Fruit fly (Drosophila melanogaster) whole organism, wandering third instar larva: Measurements from ENCODE around the gene Cys.

Experiments
- Abd-B ChIP-seq: fragments of >200 bp; optimal IDR thresholded peaks from 2 replicates; lab custom pipeline; 2017; ENCODE audit warnings: missing biosample characterization, missing genetic modification characterization
- CG32264 ChIP-seq: fragments of 200-800 bp; sonication (Bioruptor generic); optimal IDR thresholded peaks from 2 replicates; lab custom pipeline; 2016; ENCODE audit warnings: missing biosample characterization, missing genetic modification characterization
- CG9705 ChIP-seq: fragments of 200-800 bp; sonication (Bioruptor generic); optimal IDR thresholded peaks from 2 replicates; lab custom pipeline; 2018; ENCODE audit warnings: missing biosample characterization, mild to moderate bottlenecking, missing genetic modification characterization
- CrebA ChIP-seq: fragments of 200-800 bp; sonication (Bioruptor generic); optimal IDR thresholded peaks from 2 replicates; lab custom pipeline; 2016; ENCODE audit warnings: missing biosample characterization, mild to moderate bottlenecking, missing genetic modification characterization, borderline replicate concordance
- Dfd ChIP-seq: fragments of >200 bp; optimal IDR thresholded peaks from 2 replicates; lab custom pipeline; 2017; ENCODE audit warnings: missing biosample characterization, missing genetic modification characterization
- Dif ChIP-seq: fragments of 200-275, 200-300 bp; sonication (Bioruptor generic); optimal IDR thresholded peaks from 2 replicates; lab custom pipeline; 2018; ENCODE audit warnings: missing biosample characterization, missing genetic modification characterization; ENCODE audit not compliant: partially characterized antibody
- GATAd ChIP-seq: sonication (Bioruptor generic); optimal IDR thresholded peaks from 2 replicates; lab custom pipeline; 2016; ENCODE audit warnings: missing biosample characterization, missing genetic modification characterization
- HLH106 ChIP-seq: fragments of 200-800 bp; optimal IDR thresholded peaks from 3 replicates; lab custom pipeline; 2019; ENCODE audit warnings: missing biosample characterization, mild to moderate bottlenecking, missing genetic modification characterization, moderate library complexity
- Hnf4 ChIP-seq: fragments of 200-800 bp; sonication (Bioruptor generic); optimal IDR thresholded peaks from 2 replicates; lab custom pipeline; 2016; ENCODE audit warnings: missing biosample characterization, mild to moderate bottlenecking, missing genetic modification characterization
- Hr78 ChIP-seq: fragments of >200 bp; optimal IDR thresholded peaks from 2 replicates; lab custom pipeline; 2017; ENCODE audit warnings: missing biosample characterization, missing genetic modification characterization
- Hr83 ChIP-seq: fragments of 200-300 bp; sonication (Bioruptor generic); optimal IDR thresholded peaks from 2 replicates; lab custom pipeline; 2016; ENCODE audit warnings: missing biosample characterization, mild to moderate bottlenecking, missing genetic modification characterization, moderate library complexity; ENCODE audit not compliant: poor library complexity, severe bottlenecking
- Jra ChIP-seq: sonication (Bioruptor generic); optimal IDR thresholded peaks from 2 replicates; lab custom pipeline; 2016; ENCODE audit warnings: missing biosample characterization, missing genetic modification characterization
- Mio ChIP-seq: sonication (Bioruptor generic); optimal IDR thresholded peaks from 2 replicates; lab custom pipeline; 2016; ENCODE audit warnings: missing biosample characterization, missing genetic modification characterization
- Myc ChIP-seq: fragments of >200 bp; optimal IDR thresholded peaks from 2 replicates; lab custom pipeline; 2017
- N ChIP-seq: fragments of >200 bp; optimal IDR thresholded peaks from 2 replicates; lab custom pipeline; 2018; ENCODE audit warnings: missing biosample characterization, missing external identifiers, missing genetic modification characterization
- OdsH ChIP-seq: fragments of 200-800 bp; sonication (Bioruptor generic); optimal IDR thresholded peaks from 2 replicates; lab custom pipeline; 2016; ENCODE audit warnings: missing biosample characterization, mild to moderate bottlenecking, missing genetic modification characterization
- Rel ChIP-seq, 2 experiments: fragments of 200-800 bp; sonication (Bioruptor generic) in 1 of 2; optimal IDR thresholded peaks; 2 replicates in 1 of 2; 3 replicates in 1 of 2; lab custom pipeline; 2016 to 2019; ENCODE audit warnings: mild to moderate bottlenecking in 2 of 2, missing biosample characterization in 2 of 2, missing genetic modification characterization in 2 of 2, moderate library complexity in 1 of 2
- Sp1 ChIP-seq: fragments of 200-800 bp; sonication (Bioruptor generic); optimal IDR thresholded peaks from 3 replicates; lab custom pipeline; 2019; ENCODE audit warnings: missing biosample characterization, mild to moderate bottlenecking, missing genetic modification characterization, moderate library complexity
- Vsx2 ChIP-seq: fragments of 200-300, 225-300 bp; sonication (Bioruptor generic); optimal IDR thresholded peaks from 2 replicates; lab custom pipeline; 2018; ENCODE audit warnings: missing biosample characterization, missing genetic modification characterization; ENCODE audit not compliant: partially characterized antibody
- br ChIP-seq: fragments of 200-800 bp; sonication (Bioruptor generic); optimal IDR thresholded peaks from 2 replicates; lab custom pipeline; 2016; ENCODE audit warnings: missing biosample characterization, missing genetic modification characterization
- dl ChIP-seq, 2 experiments: fragments of 175-275, 200-275 bp in 1 of 2; fragments of 200-275 bp in 1 of 2; sonication (Bioruptor generic); optimal IDR thresholded peaks; lab custom pipeline; 2018; ENCODE audit warnings: mild to moderate bottlenecking in 2 of 2, missing biosample characterization in 2 of 2, missing genetic modification characterization in 2 of 2, moderate library complexity in 2 of 2; ENCODE audit not compliant: partially characterized antibody in 2 of 2, insufficient read depth in 1 of 2
- dmrt93B ChIP-seq: fragments of 200-800 bp; sonication (Bioruptor generic); optimal IDR thresholded peaks from 2 replicates; lab custom pipeline; 2018; ENCODE audit warnings: missing biosample characterization, mild to moderate bottlenecking, missing genetic modification characterization
- dsf ChIP-seq: sonication (Bioruptor generic); optimal IDR thresholded peaks from 2 replicates; lab custom pipeline; 2016; ENCODE audit warnings: missing biosample characterization, missing genetic modification characterization, borderline replicate concordance
- ey ChIP-seq: fragments of 200-800 bp; sonication (Bioruptor generic); optimal IDR thresholded peaks from 2 replicates; lab custom pipeline; 2016; ENCODE audit warnings: missing biosample characterization, missing genetic modification characterization
- foxo ChIP-seq, 2 experiments: fragments of 200-800 bp; sonication (Bioruptor generic); optimal IDR thresholded peaks; 2 replicates in 1 of 2; 3 replicates in 1 of 2; lab custom pipeline; 2016 to 2017; ENCODE audit warnings: missing biosample characterization in 2 of 2, missing genetic modification characterization in 2 of 2
- fru ChIP-seq: fragments of 200-800 bp; sonication (Bioruptor generic); optimal IDR thresholded peaks from 3 replicates; lab custom pipeline; 2016; ENCODE audit warnings: missing biosample characterization, mild to moderate bottlenecking, missing genetic modification characterization
- h ChIP-seq: fragments of 200-800 bp; sonication (Bioruptor generic); optimal IDR thresholded peaks from 3 replicates; lab custom pipeline; 2016; ENCODE audit warnings: missing biosample characterization, mild to moderate bottlenecking, missing genetic modification characterization
- jim ChIP-seq: fragments of 175-275, 200-325 bp; sonication (Bioruptor generic); optimal IDR thresholded peaks from 2 replicates; lab custom pipeline; 2016; ENCODE audit warnings: missing biosample characterization, mild to moderate bottlenecking, missing genetic modification characterization
- pan ChIP-seq: fragments of >200 bp; optimal IDR thresholded peaks from 2 replicates; lab custom pipeline; 2017
- psq ChIP-seq: fragments of 200-800 bp; sonication (Bioruptor generic); optimal IDR thresholded peaks from 3 replicates; lab custom pipeline; 2017; ENCODE audit warnings: missing biosample characterization, mild to moderate bottlenecking, missing genetic modification characterization, moderate library complexity
- rgr ChIP-seq: fragments of 200-800 bp; sonication (Bioruptor generic); optimal IDR thresholded peaks from 3 replicates; lab custom pipeline; 2016; ENCODE audit warnings: missing biosample characterization, mild to moderate bottlenecking, missing genetic modification characterization
- sage ChIP-seq: fragments of 200-800 bp; sonication (Bioruptor generic); optimal IDR thresholded peaks from 2 replicates; lab custom pipeline; 2016; ENCODE audit warnings: missing biosample characterization, mild to moderate bottlenecking, missing genetic modification characterization
- sv ChIP-seq: fragments of 200-800 bp; sonication (Bioruptor generic); optimal IDR thresholded peaks from 3 replicates; lab custom pipeline; 2016; ENCODE audit warnings: missing biosample characterization, missing genetic modification characterization
- tai ChIP-seq: sonication (Bioruptor generic); optimal IDR thresholded peaks from 2 replicates; lab custom pipeline; 2016; ENCODE audit warnings: missing biosample characterization, missing genetic modification characterization
- usp ChIP-seq: fragments of >200 bp; optimal IDR thresholded peaks from 2 replicates; lab custom pipeline; 2017; ENCODE audit warnings: missing biosample characterization, missing genetic modification characterization
- woc ChIP-seq: sonication (Bioruptor generic); optimal IDR thresholded peaks from 2 replicates; lab custom pipeline; 2016; ENCODE audit warnings: missing biosample characterization, mild to moderate bottlenecking, missing genetic modification characterization

The Cys gene

dm6 chr3R:14574962-14575717 is 5.7 kb upstream of the Cys start:
- TF ChIP-seq psq, result peak; percentile 94
- no peak for TF ChIP-seq dl (GFP tag; optimal IDR thresholded peaks at IDR 0.05; lab: Kevin White, UChicago; ENCODE audit: insufficient read depth in 1 of 2, partially characterized antibody in 2 of 2)
- no peak for TF ChIP-seq Rel (GFP tag; optimal IDR thresholded peaks at IDR 0.05; lab: Kevin White, UChicago)
- no peak for TF ChIP-seq Rel (tag; optimal IDR thresholded peaks at IDR 0.05; lab: Kevin White, UChicago)
- TF ChIP-seq OdsH (GFP tag; lab: Kevin White, UChicago), result peak; percentile 75
- peak; percentile 68 for TF ChIP-seq woc (GFP tag; lab: Kevin White, UChicago)
- TF ChIP-seq CrebA (GFP tag; lab: Kevin White, UChicago), result no peak
- TF ChIP-seq Dif (GFP tag; lab: Kevin White, UChicago), result no peak
- TF ChIP-seq usp (GFP tag; lab: Kevin White, UChicago), result no peak
- peak; percentile 87 for TF ChIP-seq Myc (lab: Kevin White, UChicago)
- TF ChIP-seq Hnf4 (GFP tag; lab: Kevin White, UChicago), result peak; percentile 66
- TF ChIP-seq Hr78 (GFP tag; lab: Kevin White, UChicago), result no peak
- TF ChIP-seq br (GFP tag; lab: Kevin White, UChicago), result peak; percentile 47
- peak; percentile 50 for TF ChIP-seq sv (GFP tag; lab: Kevin White, UChicago)
- TF ChIP-seq Mio, result no peak
- TF ChIP-seq rgr (GFP tag; lab: Kevin White, UChicago), result peak; percentile 74
- peak in 1 of 2 experiments; percentile 86 for TF ChIP-seq foxo (GFP tag; optimal IDR thresholded peaks at IDR 0.05; lab: Kevin White, UChicago)
- TF ChIP-seq h (GFP tag; lab: Kevin White, UChicago), result peak; percentile 61
- no peak for TF ChIP-seq tai (GFP tag; lab: Kevin White, UChicago)
- TF ChIP-seq Jra, result peak; percentile 65
- no peak for TF ChIP-seq Abd-B (GFP tag; lab: Kevin White, UChicago)
- TF ChIP-seq Dfd (GFP tag; lab: Kevin White, UChicago), result no peak
- TF ChIP-seq pan (lab: Kevin White, UChicago), result no peak
- peak; percentile 74 for TF ChIP-seq HLH106 (tag; lab: Kevin White, UChicago)
- no peak for TF ChIP-seq sage (GFP tag; lab: Kevin White, UChicago)
- peak; percentile 60 for TF ChIP-seq fru
- TF ChIP-seq N (GFP tag; lab: Kevin White, UChicago), result no peak
- no peak for TF ChIP-seq Hr83 (GFP tag; lab: Kevin White, UChicago)
- peak; percentile 69 for TF ChIP-seq ey (GFP tag; lab: Kevin White, UChicago)
- TF ChIP-seq dmrt93B (GFP tag; lab: Kevin White, UChicago), result peak; percentile 61
- no peak for TF ChIP-seq CG32264
- peak; percentile 14 for TF ChIP-seq dsf (GFP tag; lab: Kevin White, UChicago)
- no peak for TF ChIP-seq Vsx2 (GFP tag; lab: Kevin White, UChicago)
- TF ChIP-seq CG9705 (GFP tag; lab: Kevin White, UChicago), result no peak
- peak; percentile 70 for TF ChIP-seq Sp1 (GFP tag; lab: Kevin White, UChicago)
- TF ChIP-seq GATAd (GFP tag; lab: Kevin White, UChicago), result no peak
- no peak for TF ChIP-seq jim

- peak; percentile 18 for TF ChIP-seq Jra
- TF ChIP-seq CrebA (GFP tag; lab: Kevin White, UChicago), result peak; percentile 53
- peak; percentile 3 for TF ChIP-seq ey (GFP tag; lab: Kevin White, UChicago)
- TF ChIP-seq Myc (lab: Kevin White, UChicago), result no peak
- TF ChIP-seq foxo (GFP tag; optimal IDR thresholded peaks at IDR 0.05; lab: Kevin White, UChicago), result peak in 1 of 2 experiments; percentile 37
- TF ChIP-seq Hnf4 (GFP tag; lab: Kevin White, UChicago), result peak; percentile 6
- peak; percentile 28 for TF ChIP-seq Rel (GFP tag; optimal IDR thresholded peaks at IDR 0.05; lab: Kevin White, UChicago)
- TF ChIP-seq Rel (tag; optimal IDR thresholded peaks at IDR 0.05; lab: Kevin White, UChicago), result no peak
- TF ChIP-seq Hr78 (GFP tag; lab: Kevin White, UChicago), result no peak
- peak; percentile 25 for TF ChIP-seq rgr (GFP tag; lab: Kevin White, UChicago)
- TF ChIP-seq dmrt93B (GFP tag; lab: Kevin White, UChicago), result no peak
- no peak for TF ChIP-seq CG32264
- TF ChIP-seq usp (GFP tag; lab: Kevin White, UChicago), result no peak
- peak; percentile 65 for TF ChIP-seq sage (GFP tag; lab: Kevin White, UChicago)
These were observed 825 bp downstream of the Cys start, which contains the start of gene CG8066 for dm6 chr3R:14568501-14569137. Gene CG8066 (minus strand): TSS chr3R:14568847.
